Fruit fly (Drosophila melanogaster): ENCODE results near the gene Mcm6.

dm6 chrX:6642593-6643257 lies 31.5 kb upstream of the Mcm6 start:
- no peak for TF ChIP-seq kay (GFP tag; ENCODE audit: borderline replicate concordance)
- no peak for TF ChIP-seq pad (GFP tag; optimal IDR thresholded peaks at IDR 0.05)
- peak; percentile 3 for TF ChIP-seq CG14711 (tag; optimal IDR thresholded peaks at IDR 0.05)
- no peak for TF ChIP-seq CG7045 (GFP tag; optimal IDR thresholded peaks at IDR 0.05)

Measured in whole organism, adult.